Worm (Caenorhabditis elegans): ENCODE data around the gene srg-66.

- TF ChIP-seq efl-1 (GFP tag; optimal IDR thresholded peaks at IDR 0.05), result no peak
- no peak for TF ChIP-seq zfh-2 (GFP tag; conservative IDR thresholded peaks at IDR 0.05)
- TF ChIP-seq mxl-1 (tag; optimal IDR thresholded peaks at IDR 0.05), result no peak
- no peak for TF ChIP-seq dpl-1 (GFP tag; optimal IDR thresholded peaks at IDR 0.05)
- no peak for TF ChIP-seq akir-1 (GFP tag; optimal IDR thresholded peaks at IDR 0.05)
- no peak for TF ChIP-seq cebp-1 (GFP tag; IDR thresholded peaks at IDR 0.05)
- no peak for TF ChIP-seq cebp-1 (tag; optimal IDR thresholded peaks at IDR 0.05)
- TF ChIP-seq egl-18 (GFP tag; IDR thresholded peaks at IDR 0.05), result no peak
- no peak for TF ChIP-seq athp-1 (tag; optimal IDR thresholded peaks at IDR 0.05)
- TF ChIP-seq Y53F4B.3 (GFP tag; IDR thresholded peaks at IDR 0.05), result no peak
- TF ChIP-seq snpc-4 (GFP tag; optimal IDR thresholded peaks at IDR 0.05), result no peak
- TF ChIP-seq snpc-4 (tag; optimal IDR thresholded peaks at IDR 0.05), result no peak
- TF ChIP-seq ztf-3 (GFP tag; optimal IDR thresholded peaks at IDR 0.05), result no peak
- TF ChIP-seq lin-26 (GFP tag; IDR thresholded peaks at IDR 0.05), result no peak
- TF ChIP-seq zim-3 (tag; optimal IDR thresholded peaks at IDR 0.05), result no peak
- no peak for TF ChIP-seq ceh-40 (GFP tag; IDR thresholded peaks at IDR 0.05)
Measured at ce11 chrV:5465335-5465734, 16.9 kb downstream of the srg-66 start, which contains the start of gene srg-68.

Measured in whole organism, young adult.